Fruit fly (Drosophila melanogaster): ENCODE results near the gene CG34124.

Gene CG34124

dm6 chr2L:4999389-5000032 lies 41.3 kb downstream of the CG34124 start (continued):
- peak; percentile 63 for TF ChIP-seq CG8632 (GFP tag; optimal IDR thresholded peaks at IDR 0.05)
- TF ChIP-seq topi (GFP tag; optimal IDR thresholded peaks at IDR 0.05) = peak; percentile 73
- TF ChIP-seq Hr38 (GFP tag; optimal IDR thresholded peaks at IDR 0.05) = no peak
- peak; percentile 47 for TF ChIP-seq CG34406 (GFP tag; optimal IDR thresholded peaks at IDR 0.05)
- peak; percentile 80 for TF ChIP-seq svp (GFP tag)
- TF ChIP-seq CG11294 (GFP tag; IDR thresholded peaks at IDR 0.05) = peak; percentile 84
- peak; percentile 57 for TF ChIP-seq fd59A (GFP tag; optimal IDR thresholded peaks at IDR 0.05)
- TF ChIP-seq Ets21C (GFP tag; optimal IDR thresholded peaks at IDR 0.05) = peak; percentile 55
- peak; percentile 45 for TF ChIP-seq CG6808 (GFP tag; optimal IDR thresholded peaks at IDR 0.05)
- TF ChIP-seq vri (GFP tag; optimal IDR thresholded peaks at IDR 0.05) = peak; percentile 87
- peak; percentile 77 for TF ChIP-seq Gug (GFP tag; IDR thresholded peaks at IDR 0.05)
- peak; percentile 68 for TF ChIP-seq cyc (GFP tag; optimal IDR thresholded peaks at IDR 0.05)
- TF ChIP-seq fkh (GFP tag; optimal IDR thresholded peaks at IDR 0.05) = peak; percentile 15
- TF ChIP-seq spab (GFP tag; optimal IDR thresholded peaks at IDR 0.05) = peak; percentile 64
- peak; percentile 38 for TF ChIP-seq CG11902 (GFP tag; optimal IDR thresholded peaks at IDR 0.05)
- peak; percentile 77 for TF ChIP-seq acj6 (GFP tag; optimal IDR thresholded peaks at IDR 0.05)
- TF ChIP-seq pdm3 (GFP tag; optimal IDR thresholded peaks at IDR 0.05) = peak; percentile 76
- TF ChIP-seq CG1621 (tag; optimal IDR thresholded peaks at IDR 0.05) = no peak
- TF ChIP-seq achi (GFP tag; optimal IDR thresholded peaks at IDR 0.05) = peak; percentile 78
- peak; percentile 57 for TF ChIP-seq Smox (GFP tag; optimal IDR thresholded peaks at IDR 0.05)
- TF ChIP-seq Sox102F (GFP tag; optimal IDR thresholded peaks at IDR 0.05) = peak; percentile 59
- TF ChIP-seq Met (GFP tag; optimal IDR thresholded peaks at IDR 0.05) = peak; percentile 73
- TF ChIP-seq Eip78C (GFP tag) = peak; percentile 90
- TF ChIP-seq esn (GFP tag; optimal IDR thresholded peaks at IDR 0.05) = peak; percentile 61
- TF ChIP-seq CG6163 (GFP tag; IDR thresholded peaks at IDR 0.05) = peak; percentile 91
- peak; percentile 60 for TF ChIP-seq Lpt (GFP tag; optimal IDR thresholded peaks at IDR 0.05)

dm6 chr2L:5000287-5000871 lies 42.2 kb downstream of the CG34124 start:
- TF ChIP-seq CG15336 (GFP tag; IDR thresholded peaks at IDR 0.05) = peak; percentile 87
- TF ChIP-seq CG10631 (GFP tag; optimal IDR thresholded peaks at IDR 0.05) = peak; percentile 78
- TF ChIP-seq spab (GFP tag; optimal IDR thresholded peaks at IDR 0.05) = peak; percentile 84
- peak; percentile 63 for TF ChIP-seq Eip93F (GFP tag; optimal IDR thresholded peaks at IDR 0.05)
- peak; percentile 81 for TF ChIP-seq OdsH (GFP tag; optimal IDR thresholded peaks at IDR 0.05)
- peak; percentile 79 for TF ChIP-seq CG8632 (GFP tag; optimal IDR thresholded peaks at IDR 0.05)
- peak; percentile 64 for TF ChIP-seq CG1621 (tag; optimal IDR thresholded peaks at IDR 0.05)
- peak; percentile 69 for TF ChIP-seq fkh (GFP tag; optimal IDR thresholded peaks at IDR 0.05)
- peak; percentile 77 for TF ChIP-seq CG9139 (GFP tag; optimal IDR thresholded peaks at IDR 0.05)
- peak; percentile 86 for TF ChIP-seq Smox (GFP tag; optimal IDR thresholded peaks at IDR 0.05)
- TF ChIP-seq CG6792 (GFP tag; optimal IDR thresholded peaks at IDR 0.05) = peak; percentile 87
- peak; percentile 46 for TF ChIP-seq Lpt (GFP tag; optimal IDR thresholded peaks at IDR 0.05)
- TF ChIP-seq CG11762 (GFP tag; optimal IDR thresholded peaks at IDR 0.05; ENCODE audit: insufficient read depth) = peak; percentile 72
- peak; percentile 73 for TF ChIP-seq CG7368 (GFP tag; optimal IDR thresholded peaks at IDR 0.05)
- peak; percentile 73 for TF ChIP-seq achi (GFP tag; optimal IDR thresholded peaks at IDR 0.05)
- peak; percentile 2 for TF ChIP-seq dac (GFP tag; optimal IDR thresholded peaks at IDR 0.05)
- no peak for TF ChIP-seq Hr38 (GFP tag; optimal IDR thresholded peaks at IDR 0.05)
- TF ChIP-seq svp (GFP tag) = peak; percentile 92
- TF ChIP-seq lz (GFP tag; optimal IDR thresholded peaks at IDR 0.05) = peak; percentile 92
- TF ChIP-seq CG11294 (GFP tag; IDR thresholded peaks at IDR 0.05) = peak; percentile 64
- peak; percentile 82 for TF ChIP-seq CG8119 (GFP tag; IDR thresholded peaks at IDR 0.05)
- TF ChIP-seq CG31627 (GFP tag; optimal IDR thresholded peaks at IDR 0.05) = peak; percentile 87
- TF ChIP-seq CG6808 (GFP tag; optimal IDR thresholded peaks at IDR 0.05) = peak; percentile 91
- peak; percentile 84 for TF ChIP-seq CG3919 (GFP tag; optimal IDR thresholded peaks at IDR 0.05)
- peak; percentile 62 for TF ChIP-seq CG6276 (GFP tag; optimal IDR thresholded peaks at IDR 0.05)
- TF ChIP-seq salr (GFP tag; optimal IDR thresholded peaks at IDR 0.05) = peak; percentile 70 to 82
- TF ChIP-seq CG3032 (tag; optimal IDR thresholded peaks at IDR 0.05) = peak; percentile 88
- TF ChIP-seq Blimp-1 (GFP tag; optimal IDR thresholded peaks at IDR 0.05) = peak; percentile 57
- TF ChIP-seq CG4318 (GFP tag; optimal IDR thresholded peaks at IDR 0.05) = peak; percentile 45
- peak; percentile 88 for TF ChIP-seq vri (GFP tag; optimal IDR thresholded peaks at IDR 0.05)
- peak; percentile 88 for TF ChIP-seq pdm3 (GFP tag; optimal IDR thresholded peaks at IDR 0.05)
- peak; percentile 75 for TF ChIP-seq Gug (GFP tag; IDR thresholded peaks at IDR 0.05)
- TF ChIP-seq CG11902 (GFP tag; optimal IDR thresholded peaks at IDR 0.05) = peak; percentile 67
- peak; percentile 88 for TF ChIP-seq topi (GFP tag; optimal IDR thresholded peaks at IDR 0.05)
- TF ChIP-seq Sox15 (GFP tag; optimal IDR thresholded peaks at IDR 0.05) = peak; percentile 64
- peak; percentile 73 for TF ChIP-seq Hr4 (GFP tag; optimal IDR thresholded peaks at IDR 0.05)
- peak; percentile 85 for TF ChIP-seq Met (GFP tag; optimal IDR thresholded peaks at IDR 0.05)
- peak; percentile 86 for TF ChIP-seq Sox102F (GFP tag; optimal IDR thresholded peaks at IDR 0.05)
